Worm (Caenorhabditis elegans) whole organism, L1 larva: ENCODE data around the gene atfs-1.
"Not testable (repeated sequence)": the region's sequence is repeated elsewhere in the genome, so short reads cannot be mapped to it uniquely, and the experiment has no call there.

Source experiments
- F16B12.6 ChIP-seq: fragments of 150-350 bp; optimal IDR thresholded peaks from 2 replicates; lab custom pipeline; 2014; ENCODE audit warnings: missing biosample characterization, missing genetic modification characterization
- aly-2 ChIP-seq: fragments of 150-350 bp; optimal IDR thresholded peaks from 2 replicates; lab custom pipeline; 2014; ENCODE audit warnings: missing biosample characterization, missing genetic modification characterization
- ama-1 ChIP-seq: fragments of 150-350 bp; optimal IDR thresholded peaks from 2 replicates; lab custom pipeline; 2014
- blmp-1 ChIP-seq: fragments of 150-350 bp; optimal IDR thresholded peaks from 2 replicates; lab custom pipeline; 2014; ENCODE audit warnings: missing biosample characterization, missing genetic modification characterization
- ceh-82 ChIP-seq, 3 experiments: fragments of 150-350 bp in 1 of 3; sonication (generic microtip) in 2 of 3; optimal IDR thresholded peaks; 2 replicates each; lab custom pipeline; 2014 to 2017; ENCODE audit warnings: missing biosample characterization in 3 of 3, missing genetic modification characterization in 3 of 3
- dpl-1 ChIP-seq, 3 experiments: fragments of 150-350 bp in 2 of 3; sonication (generic microtip) in 1 of 3; optimal IDR thresholded peaks; 2 replicates each; lab custom pipeline; 2014 to 2017; ENCODE audit warnings: missing biosample characterization in 3 of 3, missing genetic modification characterization in 3 of 3, missing genetic modification reagents in 3 of 3
- efl-1 ChIP-seq, 4 experiments: fragments of 150-350 bp; optimal IDR thresholded peaks in 3 of 4; peaks in 1 of 4; 1 replicate in 1 of 4; 2 replicates in 3 of 4; lab custom pipeline; 2014; ENCODE audit warnings: missing biosample characterization in 2 of 4, missing genetic modification characterization in 2 of 4, missing genetic modification reagents in 2 of 4
- elt-2 ChIP-seq: sonication (generic microtip); optimal IDR thresholded peaks from 2 replicates; lab custom pipeline; 2016; ENCODE audit warnings: missing genetic modification characterization, mild to moderate bottlenecking, inconsistent platforms, missing compliant biosample characterization, missing genetic modification reagents
- elt-3 ChIP-seq, 6 experiments: fragments of 150-350 bp in 1 of 6; sonication (generic microtip); optimal IDR thresholded peaks; 2 replicates each; lab custom pipeline; 2017 to 2018; ENCODE audit warnings: missing biosample characterization in 6 of 6, missing genetic modification characterization in 6 of 6, inconsistent platforms in 1 of 6
- grh-1 ChIP-seq: fragments of 200-800 bp; sonication (Bioruptor generic); IDR thresholded peaks from 2 replicates; pipeline ENCODE4 v1.3.6; 2022; ENCODE audit warnings: missing genetic modification reagents, missing genetic modification characterization, missing compliant biosample characterization
- hlh-4 ChIP-seq: sonication (generic microtip); optimal IDR thresholded peaks from 2 replicates; lab custom pipeline; 2016; ENCODE audit warnings: mild to moderate bottlenecking, missing genetic modification characterization, missing compliant biosample characterization
- lin-13 ChIP-seq: fragments of 150-350 bp; optimal IDR thresholded peaks from 2 replicates; lab custom pipeline; 2014; ENCODE audit warnings: missing biosample characterization, missing genetic modification reagents, missing genetic modification characterization
- lin-14 ChIP-seq: fragments of 200-800 bp; sonication (Bioruptor generic); optimal IDR thresholded peaks from 2 replicates; lab custom pipeline; 2018; ENCODE audit warnings: mild to moderate bottlenecking, missing genetic modification characterization, moderate library complexity, missing compliant biosample characterization
- lin-15B ChIP-seq: fragments of 150-350 bp; sonication (generic microtip); optimal IDR thresholded peaks from 3 replicates; lab custom pipeline; 2014; ENCODE audit warnings: missing biosample characterization, missing genetic modification characterization
- lin-35 ChIP-seq, 2 experiments: fragments of 150-350 bp; optimal IDR thresholded peaks; 2 replicates each; lab custom pipeline; 2014; ENCODE audit warnings: missing biosample characterization in 2 of 2, missing genetic modification characterization in 2 of 2, missing genetic modification reagents in 2 of 2
- lsy-2 ChIP-seq, 2 experiments: fragments of 150-350 bp; optimal IDR thresholded peaks; 2 replicates each; lab custom pipeline; 2014; ENCODE audit warnings: missing biosample characterization in 2 of 2, missing genetic modification characterization in 2 of 2
- mdl-1 ChIP-seq, 2 experiments: fragments of 150-350 bp; optimal IDR thresholded peaks; 2 replicates each; lab custom pipeline; 2014 to 2017; ENCODE audit warnings: missing biosample characterization in 2 of 2, missing genetic modification characterization in 2 of 2, inconsistent platforms in 1 of 2
- nhr-12 ChIP-seq: sonication (generic microtip); optimal IDR thresholded peaks from 2 replicates; lab custom pipeline; 2017; ENCODE audit warnings: missing biosample characterization, missing genetic modification characterization
- nhr-19 ChIP-seq: fragments of 200-800 bp; sonication (Bioruptor generic); conservative IDR thresholded peaks from 2 replicates; pipeline ENCODE4 v1.3.6; 2022; ENCODE audit warnings: missing genetic modification characterization, missing compliant biosample characterization
- nhr-20 ChIP-seq: sonication (generic microtip); optimal IDR thresholded peaks from 2 replicates; lab custom pipeline; 2016; ENCODE audit warnings: mild to moderate bottlenecking, missing genetic modification characterization, missing compliant biosample characterization
- nhr-28 ChIP-seq: fragments of 150-350 bp; optimal IDR thresholded peaks from 2 replicates; lab custom pipeline; 2014; ENCODE audit warnings: missing biosample characterization, missing genetic modification characterization
- nhr-47 ChIP-seq: sonication (generic microtip); optimal IDR thresholded peaks from 2 replicates; lab custom pipeline; 2016; ENCODE audit warnings: mild to moderate bottlenecking, missing genetic modification characterization, moderate library complexity, missing compliant biosample characterization
- nhr-71 ChIP-seq: sonication (generic microtip); optimal IDR thresholded peaks from 2 replicates; lab custom pipeline; 2016; ENCODE audit warnings: mild to moderate bottlenecking, missing genetic modification characterization, moderate library complexity, missing compliant biosample characterization
- nhr-77 ChIP-seq: fragments of 150-350 bp; optimal IDR thresholded peaks from 2 replicates; lab custom pipeline; 2014; ENCODE audit warnings: missing biosample characterization, missing genetic modification characterization
- nhr-84 ChIP-seq: sonication (generic microtip); optimal IDR thresholded peaks from 2 replicates; lab custom pipeline; 2017; ENCODE audit warnings: missing biosample characterization, missing genetic modification characterization
- nhr-85 ChIP-seq: sonication (generic microtip); peaks from one replicate; lab custom pipeline; 2016; ENCODE audit warnings: missing genetic modification characterization, inconsistent platforms, missing compliant biosample characterization
- nhr-90 ChIP-seq: sonication (generic microtip); optimal IDR thresholded peaks from 2 replicates; lab custom pipeline; 2016; ENCODE audit warnings: mild to moderate bottlenecking, missing genetic modification characterization, missing compliant biosample characterization; ENCODE audit not compliant: poor library complexity
- pax-3 ChIP-seq: fragments of 200-800 bp; sonication (Bioruptor generic); optimal IDR thresholded peaks from 2 replicates; lab custom pipeline; 2018; ENCODE audit warnings: mild to moderate bottlenecking, missing genetic modification characterization, moderate library complexity, missing compliant biosample characterization
- pqm-1 ChIP-seq: sonication (generic microtip); optimal IDR thresholded peaks from 3 replicates; lab custom pipeline; 2017; ENCODE audit warnings: missing biosample characterization, missing genetic modification characterization
- snu-23 ChIP-seq: sonication (generic microtip); optimal IDR thresholded peaks from 2 replicates; lab custom pipeline; 2016; ENCODE audit warnings: missing genetic modification characterization, missing compliant biosample characterization
- tbx-2 ChIP-seq: sonication (generic microtip); optimal IDR thresholded peaks from 2 replicates; lab custom pipeline; 2016; ENCODE audit warnings: missing genetic modification characterization, missing compliant biosample characterization
- unc-86 ChIP-seq: sonication (generic microtip); optimal IDR thresholded peaks from 2 replicates; lab custom pipeline; 2016; ENCODE audit warnings: missing genetic modification characterization, missing compliant biosample characterization
- zag-1 ChIP-seq: fragments of 150-350 bp; optimal IDR thresholded peaks from 2 replicates; lab custom pipeline; 2014; ENCODE audit warnings: missing biosample characterization, missing genetic modification characterization
- zip-4 ChIP-seq: fragments of 200-800 bp; sonication (Bioruptor generic); optimal IDR thresholded peaks from 2 replicates; lab custom pipeline; 2018; ENCODE audit warnings: mild to moderate bottlenecking, missing genetic modification characterization, moderate library complexity, missing compliant biosample characterization
- ztf-11 ChIP-seq, 2 experiments: sonication (generic microtip); optimal IDR thresholded peaks; 2 replicates each; lab custom pipeline; 2016 to 2017; ENCODE audit warnings: missing genetic modification characterization in 2 of 2, missing biosample characterization in 1 of 2, missing compliant biosample characterization in 1 of 2

Gene atfs-1

ce11 chrV:14200086-14200485, 6.6 kb downstream of the atfs-1 start (continued):
- TF ChIP-seq nhr-12 (tag; lab: Kevin White, UChicago) (no peak), ama-1 (lab: Kevin White, UChicago) (peak; percentile 40), F16B12.6 (peak; percentile 21), zip-4 (GFP tag; lab: Kevin White, UChicago) (peak; percentile 100), lin-14 (GFP tag; lab: Kevin White, UChicago) (peak; percentile 99), nhr-77 (peak; percentile 93), zag-1 (tag; lab: Kevin White, UChicago) (no peak), blmp-1 (tag; lab: Kevin White, UChicago) (peak; percentile 79), aly-2 (tag; lab: Kevin White, UChicago) (peak; percentile 71), tbx-2 (tag; lab: Kevin White, UChicago) (peak; percentile 92)

- TF ChIP-seq nhr-19 (GFP tag; lab: Robert Waterston, UW) (peak; percentile 68), grh-1 (GFP tag; lab: Robert Waterston, UW) (peak; percentile 59)
- TF ChIP-seq, all 84 proteins: peak for 2; not testable (repeated sequence) for 82
Measured at ce11 chrV:14203809-14204208, 10.3 kb downstream of the atfs-1 start.

DNA sequence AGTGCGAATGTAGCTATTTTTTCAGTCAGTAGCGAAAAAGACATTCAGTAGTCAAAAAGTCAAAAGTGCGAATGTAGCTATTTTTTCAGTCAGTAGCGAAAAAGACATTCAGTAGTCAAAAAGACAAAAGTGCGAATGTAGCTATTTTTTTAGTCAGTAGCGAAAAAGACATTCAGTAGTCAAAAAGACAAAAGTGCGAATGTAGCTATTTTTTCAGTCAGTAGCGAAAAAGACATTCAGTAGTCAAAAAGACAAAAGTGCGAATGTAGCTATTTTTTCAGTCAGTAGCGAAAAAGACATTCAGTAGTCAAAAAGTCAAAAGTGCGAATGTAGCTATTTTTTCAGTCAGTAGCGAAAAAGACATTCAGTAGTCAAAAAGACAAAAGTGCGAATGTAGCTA, 11.8 kb downstream of the atfs-1 start, which contains the start of gene T16A9.3:
Gene T16A9.3 (plus strand): TSS at position 301 of the 400 bp plus-strand sequence.
- not testable (repeated sequence) for TF ChIP-seq pax-3 (tag; lab: Kevin White, UChicago); nhr-28 (tag; lab: Kevin White, UChicago); ceh-82 (tag; optimal IDR thresholded peaks at IDR 0.05; lab: Kevin White, UChicago)

DNA sequence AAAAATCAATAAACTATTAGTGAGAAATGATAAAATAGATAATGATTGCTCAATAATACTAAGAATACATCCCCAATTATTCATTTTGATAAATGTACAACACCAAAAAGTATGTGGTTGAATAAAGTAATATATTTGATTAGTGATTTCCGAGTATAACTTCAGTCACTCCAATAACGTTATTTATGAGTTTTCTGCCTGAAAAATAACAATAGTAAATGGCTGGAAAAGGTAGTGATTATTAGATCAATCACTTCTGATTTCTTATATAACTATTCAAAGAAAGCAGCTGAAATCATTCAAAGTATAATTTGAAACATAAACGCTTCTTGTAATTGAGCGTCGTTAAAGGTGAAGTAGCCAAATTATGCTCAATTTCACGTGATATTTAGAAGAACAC, 17.3 kb downstream of the atfs-1 start, which contains the start of gene str-230:
Gene str-230 (minus strand): TSS at position 101 of the 400 bp plus-strand sequence.
- TF ChIP-seq nhr-47 (tag; lab: Kevin White, UChicago) (peak; percentile 30), hlh-4 (peak; percentile 38), nhr-71 (tag; lab: Kevin White, UChicago) (peak; percentile 24), nhr-19 (GFP tag; lab: Robert Waterston, UW) (no peak)
- TF ChIP-seq, all 84 proteins: peak for 3

DNA sequence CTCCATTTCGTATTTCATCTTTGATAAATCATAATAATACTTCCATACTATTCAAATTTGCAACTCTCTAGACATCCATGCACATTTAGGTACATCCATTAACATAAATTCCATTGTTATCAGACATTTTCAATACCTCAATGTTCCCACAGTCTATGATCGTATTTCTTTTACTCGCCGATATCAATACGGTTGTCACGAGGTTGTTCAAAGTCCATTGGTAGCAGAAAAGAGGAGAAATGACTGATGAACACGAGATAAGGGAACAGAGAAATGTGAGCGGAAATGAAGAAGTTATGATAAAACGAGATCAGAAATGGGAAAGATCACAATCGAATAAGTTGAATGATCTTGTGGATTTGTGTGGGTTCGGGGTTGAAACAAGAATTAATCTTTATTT, 19.4 kb downstream of the atfs-1 start:
- TF ChIP-seq nhr-28 (tag; lab: Kevin White, UChicago) (no peak), nhr-20 (tag; lab: Kevin White, UChicago) (peak; percentile 57), lsy-2 (tag; optimal IDR thresholded peaks at IDR 0.05; lab: Kevin White, UChicago) (peak in 1 of 2 experiments; percentile 13), pqm-1 (tag; lab: Kevin White, UChicago) (no peak), blmp-1 (tag; lab: Kevin White, UChicago) (peak; percentile 90), elt-2 (tag; lab: Kevin White, UChicago) (peak; percentile 78), elt-3 (tag; optimal IDR thresholded peaks at IDR 0.05; lab: Kevin White, UChicago) (peak in 2 of 6 experiments; percentile 29 to 94), lin-15B (tag; lab: Kevin White, UChicago) (no peak), nhr-90 (peak; percentile 22), snu-23 (peak; percentile 29), dpl-1 (GFP tag; optimal IDR thresholded peaks at IDR 0.05; lab: Kevin White, UChicago) (no peak), mdl-1 (tag; optimal IDR thresholded peaks at IDR 0.05; lab: Kevin White, UChicago) (peak in 1 of 2 experiments; percentile 54), nhr-84 (no peak), lin-14 (GFP tag; lab: Kevin White, UChicago) (peak; percentile 68), nhr-85 (tag; lab: Kevin White, UChicago) (peak; percentile 70), aly-2 (tag; lab: Kevin White, UChicago) (no peak), lin-35 (GFP tag; optimal IDR thresholded peaks at IDR 0.05; lab: Kevin White, UChicago) (peak in 1 of 2 experiments; percentile 52), lin-13 (no peak), ztf-11 (tag; optimal IDR thresholded peaks at IDR 0.05; lab: Kevin White, UChicago) (no peak), nhr-19 (GFP tag; lab: Robert Waterston, UW) (0 out of 2 replicates have a peak, but pooled peaks have one; percentile 20), F16B12.6 (no peak), efl-1 (optimal IDR thresholded peaks at IDR 0.05; lab: Kevin White, UChicago) (no peak), efl-1 (GFP tag; optimal IDR thresholded peaks at IDR 0.05 in 1 of 2; lab: Kevin White, UChicago) (peak in 1 of 2 experiments; percentile 84), unc-86 (tag; lab: Kevin White, UChicago) (no peak)
